Fruit fly (Drosophila melanogaster) whole organism: ENCODE data around the gene CG14086.

Experiments used
- CG8478 ChIP-seq: fragments of >200 bp; optimal IDR thresholded peaks from 2 replicates; lab custom pipeline; 2018; ENCODE audit warnings: inconsistent platforms
- Dll ChIP-seq: fragments of >200 bp; optimal IDR thresholded peaks from 2 replicates; lab custom pipeline; 2017
- EcR ChIP-seq, 2 experiments: fragments of >200 bp; optimal IDR thresholded peaks; 2 replicates each; lab custom pipeline; 2017; ENCODE audit warnings: missing biosample characterization in 2 of 2, missing genetic modification characterization in 2 of 2, missing genetic modification reagents in 2 of 2
- pan ChIP-seq: fragments of >200 bp; optimal IDR thresholded peaks from 2 replicates; lab custom pipeline; 2017
- psq ChIP-seq: fragments of >200 bp; optimal IDR thresholded peaks from 2 replicates; lab custom pipeline; 2017
- usp ChIP-seq: fragments of >200 bp; optimal IDR thresholded peaks from 2 replicates; lab custom pipeline; 2017; ENCODE audit warnings: missing biosample characterization, missing genetic modification characterization, mixed read lengths

The CG14086 gene

DNA sequence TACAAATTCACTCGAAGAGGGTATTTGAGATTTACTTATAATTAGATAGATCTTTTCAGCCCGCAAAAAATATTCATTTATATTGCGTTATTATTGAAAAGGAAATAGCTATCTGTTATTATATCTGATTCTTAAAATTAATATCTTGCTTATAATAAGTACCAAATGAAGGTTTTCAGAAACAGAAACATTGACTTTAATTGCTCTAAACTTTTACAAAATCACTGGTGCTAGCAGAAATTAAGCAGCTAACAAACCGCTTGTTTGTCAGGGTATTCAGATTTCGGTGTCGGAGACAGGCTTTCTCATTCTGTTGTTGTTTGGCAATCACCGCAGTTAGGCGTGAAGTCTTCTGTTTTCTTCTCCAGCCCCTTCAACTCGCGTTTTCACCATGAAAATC is 41.0 kb downstream of the CG14086 start:
- TF ChIP-seq usp, result no peak
- TF ChIP-seq psq (lab: Kevin White, UChicago), result no peak
- no peak for TF ChIP-seq CG8478 (lab: Kevin White, UChicago)
- TF ChIP-seq Dll (lab: Kevin White, UChicago), result no peak
- TF ChIP-seq EcR (GFP tag; optimal IDR thresholded peaks at IDR 0.05; lab: Kevin White, UChicago), result no peak
- no peak for TF ChIP-seq pan (lab: Kevin White, UChicago)

dm6 chr3L:19326029-19326428 is 50.4 kb downstream of the CG14086 start:
- TF ChIP-seq psq (lab: Kevin White, UChicago), result no peak

- TF ChIP-seq EcR (GFP tag; optimal IDR thresholded peaks at IDR 0.05; lab: Kevin White, UChicago) (no peak), Dll (lab: Kevin White, UChicago) (no peak), pan (lab: Kevin White, UChicago) (no peak)
Observed at dm6 chr3L:19327223-19327622, 51.6 kb downstream of the CG14086 start.

DNA sequence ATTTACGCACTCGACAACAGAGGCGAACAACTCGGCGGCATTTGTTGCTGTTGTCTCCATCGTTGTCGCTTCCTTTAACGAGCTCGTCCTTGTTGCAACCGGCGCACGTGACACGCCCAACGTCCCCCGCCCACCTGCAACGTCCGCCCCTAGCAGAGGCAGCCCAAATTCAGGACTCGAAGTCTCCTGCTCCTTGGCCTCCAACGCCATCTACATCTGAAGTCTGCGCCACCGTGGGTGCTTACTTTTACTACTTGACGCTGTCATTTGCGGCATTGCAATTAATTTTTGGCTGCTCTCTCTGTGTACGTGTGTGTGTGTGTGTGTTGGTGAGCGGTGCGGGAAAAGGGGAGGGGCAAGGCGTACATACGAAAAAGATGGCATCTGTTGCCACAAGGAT is 52.5 kb downstream of the CG14086 start:
- TF ChIP-seq Dll (lab: Kevin White, UChicago) (no peak), EcR (GFP tag; optimal IDR thresholded peaks at IDR 0.05; lab: Kevin White, UChicago) (no peak)

DNA sequence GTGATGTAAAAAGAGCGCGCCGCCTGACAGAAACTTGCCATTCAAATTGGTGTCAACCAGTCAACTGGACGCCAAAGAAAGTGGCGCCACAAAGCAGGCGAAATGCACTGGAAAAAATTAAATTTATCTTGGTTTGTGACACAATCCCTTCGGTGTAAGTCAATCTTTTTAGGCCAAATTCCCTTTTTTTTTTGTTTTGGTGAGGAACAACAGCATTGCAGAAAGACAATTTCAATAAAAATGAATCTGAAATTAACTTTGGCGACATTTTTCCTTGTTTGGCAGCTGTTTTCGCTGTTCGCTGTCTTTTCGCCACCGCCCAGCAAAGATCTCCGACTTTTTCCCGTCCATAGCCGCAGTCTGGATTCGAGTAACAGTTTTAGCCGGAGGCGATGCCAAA is 53.9 kb downstream of the CG14086 start:
- TF ChIP-seq pan (lab: Kevin White, UChicago) (no peak), Dll (lab: Kevin White, UChicago) (no peak), EcR (GFP tag; optimal IDR thresholded peaks at IDR 0.05; lab: Kevin White, UChicago) (no peak), psq (lab: Kevin White, UChicago) (no peak), CG8478 (lab: Kevin White, UChicago) (no peak), usp (no peak)
